Fruit fly (Drosophila melanogaster) whole organism, embryonic: ENCODE results near the gene Jhbp1.

Source experiments
- eyg ChIP-seq: fragments of 200-800 bp; sonication (Bioruptor generic); optimal IDR thresholded peaks from 3 replicates; lab custom pipeline; 2016; ENCODE audit warnings: missing biosample characterization, missing genetic modification characterization
- fd64A ChIP-seq: fragments of 200-800 bp; sonication (Bioruptor generic); optimal IDR thresholded peaks from 3 replicates; lab custom pipeline; 2018; ENCODE audit warnings: missing biosample characterization, mild to moderate bottlenecking, missing genetic modification characterization
- schlank ChIP-seq: fragments of 200-800 bp; sonication (Bioruptor generic); optimal IDR thresholded peaks from 2 replicates; lab custom pipeline; 2018; ENCODE audit warnings: missing biosample characterization, mild to moderate bottlenecking, missing genetic modification characterization

dm6 chr3R:4989150-4990017, 24.1 kb downstream of the Jhbp1 start:
- TF ChIP-seq schlank (tag; lab: Kevin White, UChicago) (no peak), eyg (GFP tag; lab: Kevin White, UChicago) (no peak), fd64A (GFP tag; lab: Kevin White, UChicago) (no peak)
